Worm (Caenorhabditis elegans) whole organism, L2 larva: ENCODE data around the gene E02C12.6.

Experiments used
- R02D3.7 ChIP-seq: fragments of 150-350 bp; optimal IDR thresholded peaks from 2 replicates; lab custom pipeline; 2014; ENCODE audit warnings: missing biosample characterization, missing genetic modification characterization
- ZK546.5 ChIP-seq: sonication (generic microtip); optimal IDR thresholded peaks from 2 replicates; lab custom pipeline; 2017; ENCODE audit warnings: missing biosample characterization, missing genetic modification characterization
- egl-27 ChIP-seq: sonication (generic microtip); optimal IDR thresholded peaks from 3 replicates; lab custom pipeline; 2017; ENCODE audit warnings: missing biosample characterization, missing genetic modification reagents, missing genetic modification characterization
- elt-3 ChIP-seq: sonication (generic microtip); optimal IDR thresholded peaks from 2 replicates; lab custom pipeline; 2017; ENCODE audit warnings: missing biosample characterization, missing genetic modification characterization
- fos-1 ChIP-seq: fragments of 150-350 bp; optimal IDR thresholded peaks from 2 replicates; lab custom pipeline; 2014; ENCODE audit warnings: missing biosample characterization, missing genetic modification characterization
- nhr-10 ChIP-seq: sonication (generic microtip); optimal IDR thresholded peaks from 2 replicates; lab custom pipeline; 2017; ENCODE audit warnings: missing biosample characterization, missing genetic modification characterization
- nhr-11 ChIP-seq: fragments of 150-350 bp; optimal IDR thresholded peaks from 2 replicates; lab custom pipeline; 2014; ENCODE audit warnings: missing biosample characterization, missing genetic modification characterization
- nhr-12 ChIP-seq: fragments of 150-350 bp; optimal IDR thresholded peaks from 2 replicates; lab custom pipeline; 2014; ENCODE audit warnings: missing biosample characterization, missing genetic modification characterization
- nhr-23 ChIP-seq: fragments of 150-350 bp; optimal IDR thresholded peaks from 2 replicates; lab custom pipeline; 2014; ENCODE audit warnings: missing biosample characterization, missing genetic modification reagents, missing genetic modification characterization
- skn-1 ChIP-seq: sonication (generic microtip); optimal IDR thresholded peaks from 2 replicates; lab custom pipeline; 2017; ENCODE audit warnings: missing biosample characterization, missing genetic modification characterization
- unc-39 ChIP-seq: fragments of 150-350 bp; optimal IDR thresholded peaks from 2 replicates; lab custom pipeline; 2014; ENCODE audit warnings: missing biosample characterization, missing genetic modification characterization
- unc-62 ChIP-seq: fragments of 150-350 bp; optimal IDR thresholded peaks from 2 replicates; lab custom pipeline; 2014; ENCODE audit warnings: missing biosample characterization, missing genetic modification reagents, missing genetic modification characterization
- ztf-11 ChIP-seq: sonication (generic microtip); optimal IDR thresholded peaks from 2 replicates; lab custom pipeline; 2017; ENCODE audit warnings: missing biosample characterization, missing genetic modification characterization

DNA sequence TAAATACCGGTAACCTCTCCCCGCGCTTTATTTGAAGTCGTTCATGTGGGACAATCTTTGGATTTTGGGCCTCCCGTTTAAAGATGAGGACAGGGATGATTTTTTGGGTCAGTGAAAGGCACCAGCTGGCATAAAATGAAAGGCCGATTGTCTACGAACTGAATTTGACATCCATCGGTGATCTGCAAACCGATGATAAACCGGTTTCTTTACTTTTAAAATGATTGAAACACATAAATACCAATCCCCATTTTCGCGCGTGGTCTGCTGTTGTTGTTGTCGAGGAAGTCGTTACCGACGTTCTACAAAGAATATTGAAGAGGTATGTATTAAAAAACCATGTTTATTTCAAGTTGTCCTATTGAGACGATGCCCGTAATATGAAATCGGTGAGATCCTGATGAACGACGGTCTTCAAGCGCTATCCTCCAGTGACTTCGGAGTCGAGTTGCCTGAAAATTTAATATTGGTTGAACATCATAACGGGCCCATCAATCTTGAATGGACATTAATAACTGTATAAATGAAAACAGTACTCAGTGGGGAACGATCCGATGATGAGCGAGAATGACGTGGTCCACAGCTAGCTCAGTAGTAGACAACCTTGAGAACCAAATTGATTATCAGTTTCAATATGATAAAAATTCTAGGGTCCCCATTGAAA is 27.8 kb downstream of the E02C12.6 start:
- no peak for TF ChIP-seq unc-62
- no peak for TF ChIP-seq nhr-10 (tag; lab: Kevin White, UChicago)
- TF ChIP-seq skn-1 (tag; lab: Kevin White, UChicago), result no peak
- TF ChIP-seq nhr-11 (tag; lab: Kevin White, UChicago), result no peak
- TF ChIP-seq fos-1, result no peak
- no peak for TF ChIP-seq nhr-12 (tag; lab: Kevin White, UChicago)
- TF ChIP-seq egl-27, result no peak
- TF ChIP-seq elt-3 (tag; lab: Kevin White, UChicago), result no peak
- TF ChIP-seq ztf-11 (tag; lab: Kevin White, UChicago), result no peak
- no peak for TF ChIP-seq R02D3.7 (tag; lab: Kevin White, UChicago)
- no peak for TF ChIP-seq ZK546.5 (tag; lab: Kevin White, UChicago)
- no peak for TF ChIP-seq nhr-23 (tag; lab: Kevin White, UChicago)
- TF ChIP-seq unc-39 (tag; lab: Kevin White, UChicago), result no peak
